Fruit fly (Drosophila melanogaster) ovary, adult (tissue): ENCODE measurements around the gene CG12224.

Experiments used
- CG17801 ChIP-seq: fragments of 200-800 bp; optimal IDR thresholded peaks from 2 replicates; lab custom pipeline; 2019; ENCODE audit warnings: missing biosample characterization, mild to moderate bottlenecking, missing genetic modification characterization, moderate library complexity; ENCODE audit not compliant: partially characterized antibody

The CG12224 gene

DNA sequence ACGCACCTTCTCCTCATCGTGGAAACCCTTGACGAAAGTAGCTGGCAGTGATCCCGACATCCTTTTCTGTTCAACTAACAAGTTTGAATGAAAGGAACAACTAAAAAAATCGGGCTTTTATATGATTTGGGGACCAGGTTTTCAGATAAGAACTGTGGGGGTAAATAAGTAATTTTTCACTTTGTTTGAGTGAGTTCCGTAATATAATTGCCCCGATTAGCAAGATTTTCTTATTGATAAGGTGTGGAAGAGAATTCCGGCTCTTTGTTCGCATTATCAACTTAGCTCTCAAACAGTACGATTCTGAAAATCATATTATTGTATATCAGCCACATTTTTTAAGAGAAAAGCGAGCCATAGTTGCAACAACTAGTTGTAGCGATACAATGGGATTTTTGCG is at the start of gene CG12224:
Gene CG12224, minus strand, starts transcription at position 101 of the 400 bp plus-strand sequence.
- TF ChIP-seq CG17801, result no peak

DNA sequence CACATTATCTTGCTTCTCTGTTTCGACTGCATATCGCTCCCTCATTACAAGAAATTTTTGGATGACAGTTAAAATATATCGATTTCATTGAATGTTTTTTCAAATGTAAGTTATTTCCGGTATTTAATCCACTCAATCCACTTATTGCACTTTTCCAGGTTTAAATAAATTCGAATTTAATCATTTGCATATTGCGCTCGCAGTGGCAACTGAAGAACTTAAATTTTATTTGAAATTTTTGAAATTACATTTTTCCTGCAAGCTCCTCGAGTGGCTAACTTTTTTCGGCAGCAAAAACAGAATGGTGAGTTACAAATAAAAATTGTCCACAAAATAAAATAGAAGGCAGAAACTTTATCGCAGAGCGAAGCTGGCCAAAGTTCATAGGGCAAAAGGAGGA is 49.8 kb upstream of the CG12224 start, which contains the start of the genes CG31358, CG42504 and CG42505:
Gene CG31358, minus strand, starts transcription at position 101 of the 400 bp plus-strand sequence.
Gene CG42504, minus strand, starts transcription at position 101 of the 400 bp plus-strand sequence.
Gene CG42505, minus strand, starts transcription at position 101 of the 400 bp plus-strand sequence.
- no peak for TF ChIP-seq CG17801

DNA sequence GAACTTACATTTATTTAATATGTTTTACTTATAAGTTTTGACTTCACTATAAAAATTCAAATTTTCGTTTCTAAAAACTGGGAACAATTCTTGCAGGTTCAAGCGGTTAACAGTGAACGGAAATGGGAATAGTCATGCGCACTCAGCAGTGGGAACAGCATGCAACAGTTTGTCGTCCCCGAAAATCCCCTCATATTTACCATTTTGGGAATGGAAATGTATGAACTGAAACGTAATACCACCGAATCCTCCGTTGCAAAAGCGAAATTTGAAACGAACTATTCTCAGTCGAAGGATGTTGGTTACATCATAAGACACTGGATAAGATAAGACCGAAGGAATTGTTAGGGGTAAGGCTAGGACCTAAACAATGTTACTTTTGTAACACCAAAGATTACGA is 39.1 kb upstream of the CG12224 start:
- no peak for TF ChIP-seq CG17801

DNA sequence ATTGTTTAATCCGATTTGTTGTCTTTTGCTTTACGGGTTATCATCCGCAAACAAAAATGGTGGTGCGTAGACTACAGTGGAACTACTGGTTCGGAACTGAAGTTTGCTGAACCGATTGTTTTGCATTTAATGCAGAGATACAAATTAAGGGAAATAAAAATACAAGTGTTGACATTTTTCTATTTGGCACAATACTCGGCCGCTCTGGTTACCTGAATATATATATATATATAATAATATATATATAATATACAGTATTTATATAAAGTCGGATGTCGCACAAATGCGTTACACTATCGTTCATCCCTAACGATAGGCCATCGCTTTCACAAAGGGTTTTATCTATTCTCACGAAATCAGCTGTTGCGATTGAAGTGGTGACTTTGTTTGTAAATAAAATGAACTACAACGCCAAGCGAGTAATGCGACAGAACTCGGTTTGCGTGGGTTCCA is 35.0 kb upstream of the CG12224 start, which contains the start of the genes DCAF12 and Spt3:
Gene DCAF12, minus strand, starts transcription at position 204 of the 453 bp plus-strand sequence.
Gene Spt3, plus strand, starts transcription at position 329 of the 453 bp plus-strand sequence.
- peak; percentile 53 for TF ChIP-seq CG17801

DNA sequence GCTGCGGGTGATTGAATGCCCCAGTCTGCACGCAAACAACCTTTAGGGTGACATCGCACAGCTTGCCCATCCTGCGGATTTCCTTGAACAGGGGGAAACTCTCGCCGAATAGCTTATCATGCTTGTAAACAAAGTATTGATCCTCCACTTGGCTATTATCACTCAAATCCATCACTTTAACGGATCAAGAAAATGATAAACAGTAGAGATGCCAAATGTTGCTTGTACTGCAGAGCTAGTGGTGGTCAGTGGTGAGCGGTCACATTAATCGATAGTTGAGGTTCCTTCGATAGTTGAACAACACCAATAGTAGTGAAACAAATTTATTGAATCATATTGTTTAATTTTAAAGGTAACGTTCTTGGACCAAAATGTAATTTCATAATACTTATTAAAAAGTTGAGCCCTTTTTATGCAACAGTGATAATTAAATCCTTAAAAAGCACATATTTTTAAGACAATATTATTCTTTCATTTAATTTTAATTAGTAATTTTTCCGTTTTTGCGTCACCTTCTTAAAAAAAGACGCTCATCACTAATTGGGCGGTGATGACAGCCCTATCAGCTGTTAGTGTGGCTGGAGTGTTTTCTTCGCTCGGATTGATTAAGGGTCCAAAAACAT is 28.5 kb upstream of the CG12224 start, which contains the start of the genes KLHL18 and GCC185:
Gene KLHL18, minus strand, starts transcription at position 233 of the 623 bp plus-strand sequence.
Gene GCC185, plus strand, starts transcription at position 571 of the 623 bp plus-strand sequence.
- TF ChIP-seq CG17801, result peak; percentile 82

DNA sequence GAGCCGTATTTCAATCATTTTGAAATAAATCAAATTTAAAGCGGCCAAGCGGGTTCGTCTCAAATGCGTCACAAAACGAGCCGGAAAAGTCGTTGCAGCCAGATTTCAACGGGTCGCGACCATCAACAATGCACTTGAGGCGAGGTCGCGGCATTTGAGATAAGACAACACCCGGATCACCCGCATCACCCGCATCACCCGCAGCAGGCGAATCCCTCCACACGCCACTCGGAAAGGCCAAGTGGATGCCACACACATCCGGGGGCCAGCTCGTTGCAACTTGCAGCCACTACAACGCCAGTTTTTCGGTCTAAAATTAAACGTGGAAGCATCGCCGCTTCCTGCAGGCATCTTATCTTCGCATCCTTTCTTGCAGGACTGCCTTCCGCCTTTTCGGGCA is 24.6 kb upstream of the CG12224 start:
- no peak for TF ChIP-seq CG17801

DNA sequence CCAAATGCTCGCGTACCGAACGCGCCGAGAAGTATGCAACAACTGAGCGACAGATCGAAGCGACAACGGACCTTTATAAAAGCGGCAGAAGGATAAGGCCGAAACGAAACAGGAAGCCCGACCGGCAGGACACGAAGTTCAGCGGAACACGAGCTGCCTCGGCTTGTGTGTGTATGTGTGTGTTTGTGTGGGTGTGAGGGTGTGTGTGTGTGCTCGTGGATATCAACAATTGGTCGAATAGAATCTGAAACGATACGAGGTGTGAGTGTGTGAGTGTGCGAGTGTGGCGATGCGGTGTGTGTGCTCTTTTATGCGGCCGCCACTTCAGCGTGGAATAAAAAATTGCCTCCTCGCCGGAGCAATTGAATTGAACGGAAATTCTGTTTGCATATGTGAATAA is 23.6 kb upstream of the CG12224 start, which contains the start of gene Tk:
Gene Tk, minus strand, starts transcription at position 57 of the 400 bp plus-strand sequence.
- TF ChIP-seq CG17801, result no peak

DNA sequence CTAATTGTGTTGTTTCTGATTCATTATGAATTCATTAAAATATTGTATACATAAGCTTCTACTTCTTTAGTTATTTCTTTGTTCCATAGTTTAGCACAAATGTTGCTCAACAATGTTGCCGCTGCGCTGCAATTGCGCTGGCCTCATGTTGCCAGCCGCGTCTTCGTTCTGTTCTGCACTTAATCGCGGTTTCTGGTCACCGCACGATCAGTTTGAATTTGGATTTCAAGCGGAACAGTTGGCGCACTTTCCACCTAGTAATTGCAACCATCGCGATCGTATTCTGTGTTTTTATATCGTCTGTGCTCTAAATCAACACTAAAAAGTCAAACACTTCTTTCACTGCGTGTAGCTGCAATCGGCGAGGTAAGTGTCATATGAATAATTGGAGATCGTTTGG is 17.2 kb upstream of the CG12224 start, which contains the start of gene Ect3:
Gene Ect3, plus strand, starts transcription at position 205 of the 400 bp plus-strand sequence.
- peak; percentile 1 for TF ChIP-seq CG17801

DNA sequence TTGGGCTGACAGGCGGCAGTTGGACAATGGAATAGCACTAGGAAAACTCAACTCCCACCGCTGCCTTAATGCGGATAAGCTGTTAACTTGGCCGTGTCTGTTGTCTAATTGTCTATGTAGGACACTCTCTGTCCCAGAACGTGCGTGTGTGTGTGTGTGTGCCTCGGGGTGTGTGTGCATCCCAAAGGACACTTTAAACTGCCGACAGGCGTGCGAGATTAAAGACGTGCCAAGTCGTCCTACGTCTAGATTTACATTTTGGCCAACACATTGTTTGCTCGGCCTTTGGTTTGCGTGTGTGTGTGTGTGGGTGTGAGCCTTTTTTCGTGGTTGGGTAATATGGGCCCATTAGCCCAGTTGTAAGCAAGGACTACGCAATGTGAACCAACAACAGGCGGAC is 16.3 kb upstream of the CG12224 start:
- TF ChIP-seq CG17801, result no peak

DNA sequence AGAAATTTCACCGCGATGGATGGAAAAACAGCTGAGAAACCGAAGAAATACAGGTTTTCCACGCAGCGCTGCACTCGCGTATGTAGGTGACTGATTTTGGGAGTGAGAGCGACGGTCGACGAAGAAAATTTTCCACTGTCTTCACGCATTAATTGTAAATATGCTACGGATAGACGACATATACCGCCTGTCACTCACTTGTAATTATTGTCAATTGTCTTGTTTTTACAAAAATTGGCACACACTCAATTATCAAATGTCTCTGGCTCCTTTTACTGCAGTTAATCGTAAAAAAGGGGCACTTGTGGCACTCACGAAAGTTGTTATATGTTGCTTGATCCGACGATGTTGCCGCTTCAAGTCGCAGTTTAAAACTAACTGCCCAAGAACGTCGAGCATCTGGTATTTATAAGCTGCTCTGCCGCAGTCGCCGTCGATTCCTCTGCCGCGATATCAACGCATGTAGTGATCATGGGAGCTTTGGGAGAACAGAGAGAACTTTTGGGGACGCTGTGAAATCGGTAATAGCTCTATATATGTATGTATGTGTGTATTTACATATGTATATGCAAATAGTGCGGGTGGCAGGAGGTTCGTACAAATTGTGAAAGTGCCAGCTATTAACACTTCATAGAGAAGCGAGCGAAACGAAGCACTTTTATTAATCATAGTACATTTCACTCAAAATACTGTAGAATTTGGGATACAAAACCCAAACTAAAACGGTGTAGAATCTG is 11.2 kb upstream of the CG12224 start, which contains the start of gene mfas:
Gene mfas, minus strand, starts transcription at position 382 of the 737 bp plus-strand sequence.
- TF ChIP-seq CG17801, result no peak

DNA sequence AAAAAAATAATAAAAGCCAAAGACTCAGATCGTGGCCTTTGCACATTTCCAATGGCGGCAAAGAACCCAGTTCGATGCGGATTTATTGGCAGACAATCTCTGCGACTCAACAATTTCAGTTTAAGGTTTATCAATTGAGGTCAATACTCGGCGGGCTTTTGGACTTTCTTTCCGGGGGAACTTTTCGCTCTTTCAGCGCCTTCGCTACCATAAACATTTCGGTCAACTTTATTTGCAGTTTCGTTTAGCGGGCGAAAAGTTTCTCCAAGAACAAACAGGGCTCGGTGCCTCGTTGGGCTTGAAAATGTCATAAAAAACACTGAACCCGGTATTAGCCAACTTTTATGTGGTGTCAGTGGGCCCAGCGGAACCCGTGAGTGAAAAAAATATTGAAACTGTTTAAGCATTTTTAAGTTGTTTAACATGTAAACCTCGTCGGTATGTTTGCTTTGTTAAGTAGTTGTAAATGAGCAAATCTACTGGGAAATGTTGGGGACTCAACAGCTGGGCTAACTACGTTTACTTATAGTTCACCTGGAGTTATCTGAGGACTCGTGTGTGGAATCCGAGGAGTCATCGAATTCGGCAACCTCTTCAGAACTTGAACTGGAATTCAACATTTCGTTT is 9.8 kb upstream of the CG12224 start:
- TF ChIP-seq CG17801, result no peak

DNA sequence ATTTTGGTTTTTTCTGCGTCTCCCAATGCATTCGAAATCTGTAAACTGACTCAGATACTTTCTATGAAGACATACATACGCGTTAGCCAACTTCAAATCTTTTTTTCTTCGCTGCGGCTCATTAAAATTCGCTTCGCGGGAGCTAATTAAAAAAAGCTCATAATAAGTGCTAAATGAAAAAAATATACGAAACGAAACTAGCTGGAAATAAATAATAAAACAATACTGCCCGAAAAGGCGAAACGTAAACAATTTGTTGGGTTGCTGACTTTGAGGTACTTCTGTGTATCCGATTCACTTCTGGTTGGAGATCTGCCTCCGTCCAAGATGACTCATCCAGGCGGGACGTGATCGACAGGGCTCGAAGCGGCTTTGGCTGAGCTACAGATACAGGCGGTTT is 8.1 kb upstream of the CG12224 start:
- no peak for TF ChIP-seq CG17801

DNA sequence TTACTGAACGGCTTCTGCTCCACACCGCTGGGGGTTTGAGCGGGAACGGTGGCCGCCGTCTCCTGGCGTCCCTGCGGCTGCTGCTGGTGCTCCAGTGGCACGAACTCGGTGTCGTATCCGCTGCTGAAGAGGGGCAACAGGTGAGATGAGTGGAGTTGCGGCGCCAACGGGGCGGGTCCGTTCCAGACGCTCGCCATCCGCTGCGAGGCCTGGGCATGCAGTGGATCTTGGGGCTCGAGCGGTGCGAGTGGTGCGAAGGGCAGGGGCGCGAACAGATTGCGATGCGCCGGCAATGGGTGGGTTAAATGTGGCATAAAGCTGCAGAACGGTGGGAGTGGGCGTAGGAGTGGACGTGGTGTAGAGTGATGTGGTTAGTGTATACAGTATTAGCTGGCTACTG is 7.3 kb upstream of the CG12224 start:
- no peak for TF ChIP-seq CG17801

DNA sequence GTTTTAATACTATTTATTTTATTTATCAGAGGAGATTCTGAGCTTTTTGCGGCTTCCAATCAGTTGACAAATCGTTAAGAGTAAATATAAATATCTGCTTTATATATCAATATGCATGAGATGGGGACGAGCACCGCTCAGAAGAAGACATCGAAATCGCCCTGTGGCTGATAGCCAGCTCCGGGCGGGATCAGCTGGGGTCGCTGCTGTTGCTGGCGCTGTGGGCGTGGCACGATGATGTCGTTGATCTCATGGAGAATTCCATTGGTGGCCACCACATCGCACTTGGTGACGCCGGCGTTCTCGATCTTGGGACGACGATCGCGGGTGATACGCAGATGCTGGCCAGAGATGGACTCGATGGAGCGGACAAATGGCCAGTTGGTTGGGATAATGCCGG is 3.0 kb upstream of the CG12224 start:
- TF ChIP-seq CG17801, result no peak

DNA sequence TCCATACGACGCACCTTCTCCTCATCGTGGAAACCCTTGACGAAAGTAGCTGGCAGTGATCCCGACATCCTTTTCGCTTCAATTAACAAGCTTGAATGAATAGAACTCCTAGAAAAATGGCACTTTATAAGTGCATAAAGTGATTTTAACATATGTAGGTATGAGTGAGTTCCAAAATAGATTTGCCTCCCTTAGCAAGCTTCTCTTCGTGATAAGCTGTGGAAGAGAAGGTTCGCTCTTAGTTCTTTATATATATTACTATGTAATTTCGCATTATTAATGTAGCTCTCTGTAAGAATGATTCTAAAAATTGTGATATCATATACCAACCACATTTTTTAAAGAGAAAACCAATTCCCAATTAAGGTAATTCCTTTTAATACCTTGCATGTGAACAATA is 2.6 kb upstream of the CG12224 start, which contains the start of gene CG3397:
Gene CG3397, minus strand, starts transcription at position 101 of the 400 bp plus-strand sequence.
- no peak for TF ChIP-seq CG17801

DNA sequence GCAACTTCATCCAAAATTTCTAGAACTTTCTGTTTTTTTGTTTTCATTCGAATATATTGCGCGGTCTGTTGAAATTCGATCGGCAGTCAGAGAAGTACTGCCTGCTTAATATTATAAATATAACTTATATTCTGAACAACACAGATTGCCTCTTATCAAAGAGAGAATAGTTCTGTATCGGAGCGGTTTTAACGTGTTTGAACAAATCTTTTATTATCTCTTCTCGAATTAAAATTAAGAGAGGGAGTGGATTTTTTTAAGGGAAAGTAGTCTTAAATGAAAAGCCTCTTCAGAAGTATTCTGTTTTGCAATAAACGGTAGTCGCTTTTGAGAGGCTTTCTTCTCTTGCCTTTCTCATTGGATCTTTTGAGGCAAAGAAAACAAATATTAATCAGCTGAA is 685 bp upstream of the CG12224 start:
- no peak for TF ChIP-seq CG17801
